Worm (Caenorhabditis elegans) whole organism, L2 larva: ENCODE measurements around the gene pnn-1.

Experiments
- C34F6.9 ChIP-seq: fragments of 150-350 bp; optimal IDR thresholded peaks from 2 replicates; lab custom pipeline; 2014; ENCODE audit warnings: missing biosample characterization, missing genetic modification characterization
- F13H6.1 ChIP-seq: sonication (generic microtip); optimal IDR thresholded peaks from 2 replicates; lab custom pipeline; 2016; ENCODE audit warnings: missing genetic modification characterization, missing compliant biosample characterization
- R02D3.7 ChIP-seq: fragments of 150-350 bp; optimal IDR thresholded peaks from 2 replicates; lab custom pipeline; 2014; ENCODE audit warnings: missing biosample characterization, missing genetic modification characterization
- ZK546.5 ChIP-seq: sonication (generic microtip); optimal IDR thresholded peaks from 2 replicates; lab custom pipeline; 2017; ENCODE audit warnings: missing biosample characterization, missing genetic modification characterization
- alr-1 ChIP-seq: fragments of 150-350 bp; optimal IDR thresholded peaks from 2 replicates; lab custom pipeline; 2014; ENCODE audit warnings: missing biosample characterization, missing genetic modification characterization
- aly-2 ChIP-seq: fragments of 150-350 bp; optimal IDR thresholded peaks from 2 replicates; lab custom pipeline; 2014; ENCODE audit warnings: missing biosample characterization, missing genetic modification characterization
- ama-1 ChIP-seq: fragments of 150-350 bp; optimal IDR thresholded peaks from 2 replicates; lab custom pipeline; 2018; ENCODE audit warnings: inconsistent platforms
- blmp-1 ChIP-seq: sonication (generic microtip); optimal IDR thresholded peaks from 2 replicates; lab custom pipeline; 2017; ENCODE audit warnings: missing genetic modification characterization, mild to moderate bottlenecking, missing compliant biosample characterization, antibody characterized with exemption, moderate library complexity; ENCODE audit not compliant: insufficient read depth
- ceh-16 ChIP-seq: fragments of 150-350 bp; optimal IDR thresholded peaks from 2 replicates; lab custom pipeline; 2014; ENCODE audit warnings: missing biosample characterization, missing genetic modification characterization
- ceh-82 ChIP-seq: fragments of 150-350 bp; optimal IDR thresholded peaks from 2 replicates; lab custom pipeline; 2014; ENCODE audit warnings: missing biosample characterization, missing genetic modification characterization
- dmd-4 ChIP-seq: sonication (generic microtip); optimal IDR thresholded peaks from 2 replicates; lab custom pipeline; 2017; ENCODE audit warnings: missing biosample characterization, missing genetic modification characterization
- egl-27 ChIP-seq: sonication (generic microtip); optimal IDR thresholded peaks from 3 replicates; lab custom pipeline; 2017; ENCODE audit warnings: missing biosample characterization, missing genetic modification reagents, missing genetic modification characterization
- elt-1 ChIP-seq: fragments of 150-350 bp; optimal IDR thresholded peaks from 2 replicates; lab custom pipeline; 2014; ENCODE audit warnings: missing biosample characterization, missing genetic modification characterization
- elt-3 ChIP-seq: sonication (generic microtip); optimal IDR thresholded peaks from 2 replicates; lab custom pipeline; 2017; ENCODE audit warnings: missing biosample characterization, missing genetic modification characterization
- fos-1 ChIP-seq: fragments of 150-350 bp; optimal IDR thresholded peaks from 2 replicates; lab custom pipeline; 2014; ENCODE audit warnings: missing biosample characterization, missing genetic modification characterization
- gmeb-1 ChIP-seq: fragments of 150-350 bp; optimal IDR thresholded peaks from 2 replicates; lab custom pipeline; 2014; ENCODE audit warnings: missing biosample characterization, missing genetic modification characterization
- lin-11 ChIP-seq: fragments of 150-350 bp; sonication (generic microtip); optimal IDR thresholded peaks from 2 replicates; lab custom pipeline; 2014; ENCODE audit warnings: missing biosample characterization, missing genetic modification characterization, inconsistent platforms, mixed read lengths
- lin-39 ChIP-seq: fragments of 150-350 bp; optimal IDR thresholded peaks from 2 replicates; lab custom pipeline; 2014; ENCODE audit warnings: missing biosample characterization, missing genetic modification reagents, missing genetic modification characterization
- lsy-2 ChIP-seq, 2 experiments: fragments of 150-350 bp in 1 of 2; sonication (generic microtip) in 1 of 2; optimal IDR thresholded peaks; 2 replicates each; lab custom pipeline; 2014 to 2017; ENCODE audit warnings: missing biosample characterization in 2 of 2, missing genetic modification characterization in 2 of 2
- mab-5 ChIP-seq: fragments of 150-350 bp; optimal IDR thresholded peaks from 2 replicates; lab custom pipeline; 2014; ENCODE audit warnings: missing biosample characterization, missing genetic modification characterization
- mbf-1 ChIP-seq: sonication (generic microtip); optimal IDR thresholded peaks from 2 replicates; lab custom pipeline; 2017; ENCODE audit warnings: missing biosample characterization, missing genetic modification characterization
- mdl-1 ChIP-seq, 2 experiments: fragments of 150-350 bp in 1 of 2; sonication (generic microtip) in 1 of 2; optimal IDR thresholded peaks; 2 replicates each; lab custom pipeline; 2017; ENCODE audit warnings: missing biosample characterization in 2 of 2, missing genetic modification characterization in 2 of 2
- nhr-10 ChIP-seq: sonication (generic microtip); optimal IDR thresholded peaks from 2 replicates; lab custom pipeline; 2017; ENCODE audit warnings: missing biosample characterization, missing genetic modification characterization
- nhr-11 ChIP-seq: fragments of 150-350 bp; optimal IDR thresholded peaks from 2 replicates; lab custom pipeline; 2014; ENCODE audit warnings: missing biosample characterization, missing genetic modification characterization
- nhr-12 ChIP-seq: fragments of 150-350 bp; optimal IDR thresholded peaks from 2 replicates; lab custom pipeline; 2014; ENCODE audit warnings: missing biosample characterization, missing genetic modification characterization
- nhr-129 ChIP-seq: fragments of 150-350 bp; optimal IDR thresholded peaks from 2 replicates; lab custom pipeline; 2014; ENCODE audit warnings: missing biosample characterization, missing genetic modification characterization
- nhr-21 ChIP-seq: fragments of 150-350 bp; optimal IDR thresholded peaks from 2 replicates; lab custom pipeline; 2014; ENCODE audit warnings: missing biosample characterization, missing genetic modification characterization
- nhr-23 ChIP-seq: fragments of 150-350 bp; optimal IDR thresholded peaks from 2 replicates; lab custom pipeline; 2014; ENCODE audit warnings: missing biosample characterization, missing genetic modification reagents, missing genetic modification characterization
- nhr-237 ChIP-seq: fragments of 150-350 bp; optimal IDR thresholded peaks from 2 replicates; lab custom pipeline; 2014; ENCODE audit warnings: missing biosample characterization, missing genetic modification characterization
- nhr-6 ChIP-seq: fragments of 150-350 bp; optimal IDR thresholded peaks from 2 replicates; lab custom pipeline; 2014; ENCODE audit warnings: missing biosample characterization, missing genetic modification characterization
- nhr-77 ChIP-seq: fragments of 150-350 bp; optimal IDR thresholded peaks from 2 replicates; lab custom pipeline; 2014; ENCODE audit warnings: missing biosample characterization, missing genetic modification characterization
- peb-1 ChIP-seq: fragments of 150-350 bp; optimal IDR thresholded peaks from 2 replicates; lab custom pipeline; 2014; ENCODE audit warnings: missing biosample characterization, missing genetic modification characterization
- sem-4 ChIP-seq: fragments of 150-350 bp; optimal IDR thresholded peaks from 2 replicates; lab custom pipeline; 2014; ENCODE audit warnings: missing biosample characterization, missing genetic modification reagents, missing genetic modification characterization
- skn-1 ChIP-seq: sonication (generic microtip); optimal IDR thresholded peaks from 2 replicates; lab custom pipeline; 2017; ENCODE audit warnings: missing biosample characterization, missing genetic modification characterization
- sma-3 ChIP-seq: sonication (generic microtip); optimal IDR thresholded peaks from 2 replicates; lab custom pipeline; 2016; ENCODE audit warnings: missing genetic modification reagents, missing genetic modification characterization, missing compliant biosample characterization
- sma-9 ChIP-seq, 2 experiments: fragments of 150-350 bp in 1 of 2; sonication (generic microtip) in 1 of 2; optimal IDR thresholded peaks; 2 replicates each; lab custom pipeline; 2014 to 2016; ENCODE audit warnings: missing genetic modification characterization in 2 of 2, mild to moderate bottlenecking in 1 of 2, missing biosample characterization in 1 of 2, missing compliant biosample characterization in 1 of 2, missing genetic modification reagents in 1 of 2, moderate library complexity in 1 of 2
- snpc-4 ChIP-seq: fragments of 150-350 bp; optimal IDR thresholded peaks from 2 replicates; lab custom pipeline; 2014; ENCODE audit warnings: missing biosample characterization, missing genetic modification characterization
- unc-39 ChIP-seq: fragments of 150-350 bp; optimal IDR thresholded peaks from 2 replicates; lab custom pipeline; 2014; ENCODE audit warnings: missing biosample characterization, missing genetic modification characterization
- unc-55 ChIP-seq: fragments of 150-350 bp; sonication (generic microtip); optimal IDR thresholded peaks from 3 replicates; lab custom pipeline; 2014; ENCODE audit warnings: missing biosample characterization, missing genetic modification reagents, missing genetic modification characterization
- unc-62 ChIP-seq: fragments of 150-350 bp; optimal IDR thresholded peaks from 2 replicates; lab custom pipeline; 2014; ENCODE audit warnings: missing biosample characterization, missing genetic modification reagents, missing genetic modification characterization
- zag-1 ChIP-seq: fragments of 150-350 bp; optimal IDR thresholded peaks from 2 replicates; lab custom pipeline; 2014; ENCODE audit warnings: missing biosample characterization, missing genetic modification characterization
- ztf-1 ChIP-seq: fragments of 200-800 bp; sonication (Bioruptor generic); conservative IDR thresholded peaks from 2 replicates; pipeline ENCODE4 v1.3.6; 2022; ENCODE audit warnings: missing genetic modification characterization, missing compliant biosample characterization
- ztf-11 ChIP-seq: sonication (generic microtip); optimal IDR thresholded peaks from 2 replicates; lab custom pipeline; 2017; ENCODE audit warnings: missing biosample characterization, missing genetic modification characterization

The pnn-1 gene

DNA sequence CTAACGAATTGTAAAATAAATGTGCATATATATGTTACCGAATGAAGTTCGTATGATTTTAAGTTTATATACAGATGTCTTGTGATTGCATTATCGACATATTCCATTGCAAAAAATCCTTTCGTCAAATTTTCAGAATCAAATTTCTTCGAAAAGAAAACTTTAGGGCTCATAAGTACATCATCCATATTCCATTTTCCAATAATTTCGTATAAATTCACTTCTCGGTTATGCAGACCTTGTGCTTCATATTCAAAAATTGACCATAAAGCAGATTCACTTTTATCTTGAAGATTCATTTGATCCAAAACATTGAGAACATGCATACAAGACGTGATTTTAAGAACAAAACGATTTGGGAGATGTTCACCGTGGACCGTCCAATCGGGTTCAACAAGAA, 27.5 kb upstream of the pnn-1 start:
- TF ChIP-seq aly-2: no peak
- TF ChIP-seq ztf-11 (tag; lab: Kevin White, UChicago): no peak
- no peak for TF ChIP-seq skn-1 (tag; lab: Kevin White, UChicago)
- TF ChIP-seq mab-5: no peak
- TF ChIP-seq nhr-23 (tag; lab: Kevin White, UChicago): no peak
- TF ChIP-seq fos-1: no peak
- TF ChIP-seq nhr-77: no peak
- no peak for TF ChIP-seq lin-11 (tag; lab: Kevin White, UChicago)
- TF ChIP-seq mbf-1 (tag; lab: Kevin White, UChicago): no peak
- no peak for TF ChIP-seq ztf-1 (GFP tag; lab: Robert Waterston, UW)

DNA sequence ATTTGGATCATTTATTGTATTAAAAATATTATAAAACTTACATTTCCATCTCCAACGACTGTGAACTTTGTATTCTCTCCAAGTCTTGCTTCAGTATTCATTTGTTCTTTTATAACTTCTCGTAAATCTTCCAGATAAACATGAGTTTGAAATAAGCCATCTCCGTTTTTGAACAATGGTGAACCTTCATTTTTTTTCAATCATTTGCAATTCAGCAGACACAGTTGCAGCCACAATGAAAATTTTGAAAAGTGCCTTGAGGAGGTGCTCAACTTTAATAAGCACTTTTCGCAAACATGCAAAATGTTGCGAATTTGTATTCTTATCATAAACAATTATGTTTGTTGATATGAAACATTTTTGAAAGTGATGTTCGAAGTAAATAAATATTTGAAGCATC, 26.7 kb upstream of the pnn-1 start, which contains the start of gene T16G1.3:
T16G1.3 (minus strand) TSS at position 101 of the 400 bp plus-strand sequence.
- TF ChIP-seq unc-55 (GFP tag; lab: Kevin White, UChicago): no peak
- TF ChIP-seq R02D3.7 (tag; lab: Kevin White, UChicago): no peak
- TF ChIP-seq peb-1 (tag; lab: Kevin White, UChicago): no peak
- no peak for TF ChIP-seq mbf-1 (tag; lab: Kevin White, UChicago)
- TF ChIP-seq ceh-82 (tag; lab: Kevin White, UChicago): no peak
- no peak for TF ChIP-seq dmd-4 (tag; lab: Kevin White, UChicago)
- TF ChIP-seq nhr-6 (tag; lab: Kevin White, UChicago): no peak
- TF ChIP-seq, all 48 proteins: peak for 0

ce11 chrV:12944775-12945174, 26.1 kb upstream of the pnn-1 start, which contains the start of gene grl-2:
Gene grl-2, plus strand, starts transcription at chrV:12945075.
- TF ChIP-seq nhr-237 (no peak), gmeb-1 (no peak), nhr-77 (no peak), aly-2 (no peak), ceh-16 (no peak), unc-55 (GFP tag; lab: Kevin White, UChicago) (no peak)

DNA sequence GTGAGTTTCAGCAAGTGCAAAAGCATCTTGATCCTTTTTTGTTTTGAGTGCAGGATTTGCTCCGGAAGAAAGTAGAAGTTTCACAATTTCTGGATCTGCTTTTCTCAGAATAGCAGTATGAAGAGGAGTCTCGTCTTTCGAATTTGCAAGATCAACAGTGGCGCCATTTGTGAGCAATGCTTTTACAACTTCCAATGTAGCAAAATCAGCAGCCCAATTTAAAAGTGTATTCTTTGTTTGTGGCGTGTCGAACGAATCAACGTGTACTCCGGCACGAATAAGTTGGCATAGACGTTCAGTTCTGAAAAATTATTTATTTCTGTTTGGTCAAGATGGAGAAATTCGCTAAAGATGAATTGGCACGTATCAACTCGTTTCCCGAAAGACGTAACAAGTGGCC, 21.3 kb upstream of the pnn-1 start, which contains the start of gene T16G1.13:
T16G1.13 (plus strand) TSS at position 301 of the 400 bp plus-strand sequence.
- TF ChIP-seq lsy-2 (tag; optimal IDR thresholded peaks at IDR 0.05; lab: Kevin White, UChicago) (no peak), unc-62 (GFP tag; lab: Kevin White, UChicago) (no peak), nhr-10 (tag; lab: Kevin White, UChicago) (no peak), alr-1 (tag; lab: Kevin White, UChicago) (no peak), nhr-129 (tag; lab: Kevin White, UChicago) (no peak), nhr-21 (no peak), F13H6.1 (tag; lab: Kevin White, UChicago) (no peak)

DNA sequence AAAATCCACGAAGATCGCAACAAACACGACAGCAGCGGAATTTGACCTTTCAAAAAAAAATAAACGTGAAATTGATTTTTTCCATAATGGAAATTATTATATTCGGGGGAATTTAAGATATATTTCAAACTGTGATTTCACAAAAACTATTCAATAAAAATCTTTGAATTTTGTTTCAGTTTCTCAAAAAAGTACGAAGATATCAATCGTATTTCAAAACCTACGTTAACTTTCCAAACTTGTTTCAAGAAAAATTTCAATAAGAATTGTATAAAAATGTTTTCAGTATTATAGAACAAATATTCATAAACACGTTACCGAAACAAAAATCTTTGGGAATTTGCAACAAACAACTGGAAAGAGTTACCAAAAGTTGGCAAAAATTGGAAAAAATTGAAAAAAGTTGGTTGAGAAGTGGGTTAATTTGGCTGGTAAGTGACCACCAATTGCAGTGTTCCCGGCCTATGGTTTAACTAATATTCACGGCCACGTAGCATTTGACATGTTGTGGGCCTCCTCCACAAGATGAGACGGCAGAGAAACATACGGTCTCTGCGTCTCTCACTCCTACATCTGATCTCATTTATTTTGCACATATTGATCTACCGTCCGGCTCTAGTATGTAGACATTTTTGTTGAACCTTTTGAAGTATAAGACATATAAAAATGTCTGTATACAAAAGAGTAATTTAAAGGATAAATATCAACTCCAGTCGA, 19.9 kb upstream of the pnn-1 start, which contains the start of the genes T16G1.9 and T16G1.18:
T16G1.9 (minus strand) TSS at position 51 of the 717 bp plus-strand sequence.
T16G1.18 (plus strand) TSS at position 493 of the 717 bp plus-strand sequence.
- peak; percentile 34 for TF ChIP-seq gmeb-1
- no peak for TF ChIP-seq elt-3
- TF ChIP-seq ztf-1 (GFP tag; lab: Robert Waterston, UW): no peak
- TF ChIP-seq fos-1: peak; percentile 40
- no peak for TF ChIP-seq mdl-1 (tag; optimal IDR thresholded peaks at IDR 0.05; lab: Kevin White, UChicago)
- TF ChIP-seq unc-62 (GFP tag; lab: Kevin White, UChicago): no peak
- no peak for TF ChIP-seq nhr-10 (tag; lab: Kevin White, UChicago)
- no peak for TF ChIP-seq sem-4
- no peak for TF ChIP-seq mbf-1 (tag; lab: Kevin White, UChicago)
- no peak for TF ChIP-seq unc-39 (tag; lab: Kevin White, UChicago)
- TF ChIP-seq ZK546.5: no peak
- no peak for TF ChIP-seq elt-1
- no peak for TF ChIP-seq lin-39 (tag; lab: Kevin White, UChicago)
- TF ChIP-seq zag-1: no peak
- no peak for TF ChIP-seq sma-3 (GFP tag; lab: Kevin White, UChicago)
- TF ChIP-seq sma-9 (GFP tag; optimal IDR thresholded peaks at IDR 0.05; lab: Kevin White, UChicago): no peak
- TF ChIP-seq sma-9 (tag; optimal IDR thresholded peaks at IDR 0.05; lab: Kevin White, UChicago): no peak
- TF ChIP-seq mab-5: no peak
- TF ChIP-seq peb-1 (tag; lab: Kevin White, UChicago): no peak
- no peak for TF ChIP-seq ama-1 (lab: Kevin White, UChicago)
- peak in 1 of 2 experiments; percentile 70 for TF ChIP-seq lsy-2 (tag; optimal IDR thresholded peaks at IDR 0.05; lab: Kevin White, UChicago)
- TF ChIP-seq C34F6.9 (tag; lab: Kevin White, UChicago): peak; percentile 67
- TF ChIP-seq nhr-11: no peak
- TF ChIP-seq blmp-1 (tag; lab: Kevin White, UChicago): no peak
- TF ChIP-seq dmd-4 (tag; lab: Kevin White, UChicago): no peak
- no peak for TF ChIP-seq egl-27
- peak; percentile 55 for TF ChIP-seq unc-55 (GFP tag; lab: Kevin White, UChicago)
- TF ChIP-seq nhr-12 (tag; lab: Kevin White, UChicago): no peak
- TF ChIP-seq ztf-11 (tag; lab: Kevin White, UChicago): no peak
- no peak for TF ChIP-seq R02D3.7 (tag; lab: Kevin White, UChicago)
- TF ChIP-seq nhr-129 (tag; lab: Kevin White, UChicago): peak; percentile 48
- no peak for TF ChIP-seq ceh-16
- TF ChIP-seq snpc-4 (tag; lab: Kevin White, UChicago): peak; percentile 28
- TF ChIP-seq nhr-6 (tag; lab: Kevin White, UChicago): no peak
